Worm (Caenorhabditis elegans): Measurements from ENCODE around the gene tmc-2.

DNA sequence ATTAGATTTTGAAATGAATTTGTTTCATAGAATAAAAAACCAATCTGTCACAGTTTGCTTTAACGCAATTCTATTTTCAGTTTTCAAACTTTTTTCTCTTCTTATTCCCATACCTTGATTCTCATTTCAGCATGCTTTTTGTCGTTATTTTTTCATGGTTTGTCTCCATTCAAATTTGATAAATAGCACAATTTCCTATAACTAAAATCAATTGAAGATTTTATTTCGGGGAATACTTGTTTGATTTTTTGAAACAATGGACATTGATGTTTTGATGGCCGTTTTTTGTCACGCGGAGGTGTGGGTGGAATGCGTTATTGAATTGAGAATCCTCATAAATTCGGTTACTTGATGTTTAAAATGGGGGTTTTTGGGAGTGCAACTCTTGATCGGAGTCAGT is 20.5 kb upstream of the tmc-2 start, which contains the start of gene B0416.11:
- TF ChIP-seq nhr-80 (tag; optimal IDR thresholded peaks at IDR 0.05): no peak
- TF ChIP-seq dpl-1 (GFP tag; optimal IDR thresholded peaks at IDR 0.05): no peak
- no peak for TF ChIP-seq sptf-2 (GFP tag; optimal IDR thresholded peaks at IDR 0.05)
